Worm (Caenorhabditis elegans) whole organism, L3 larva: ENCODE results near the gene enri-1.

Experiments used
- pha-4 ChIP-seq: fragments of 150-350 bp; optimal IDR thresholded peaks from 2 replicates; lab custom pipeline; 2014; ENCODE audit warnings: missing biosample characterization, missing genetic modification reagents, missing genetic modification characterization
- skn-1 ChIP-seq: fragments of 150-350 bp; optimal IDR thresholded peaks from 2 replicates; lab custom pipeline; 2014; ENCODE audit warnings: missing biosample characterization, missing genetic modification characterization
- unc-62 ChIP-seq: fragments of 150-350 bp; sonication (generic microtip); optimal IDR thresholded peaks from 4 replicates; lab custom pipeline; 2014; ENCODE audit warnings: missing biosample characterization, missing genetic modification reagents, missing genetic modification characterization
- ztf-4 ChIP-seq: fragments of 150-350 bp; optimal IDR thresholded peaks from 2 replicates; lab custom pipeline; 2014; ENCODE audit warnings: missing biosample characterization, missing genetic modification characterization

- TF ChIP-seq skn-1 (tag; lab: Kevin White, UChicago) (no peak), unc-62 (no peak), ztf-4 (tag; lab: Kevin White, UChicago) (no peak), pha-4 (no peak)
These were observed 11.6 kb upstream of the enri-1 start, which contains the start of gene F43C11.3 for ce11 chrII:2353012-2353411.
